Fruit fly (Drosophila melanogaster): ENCODE measurements around the gene Nepl15.

Gene Nepl15

dm6 chr3R:22781412-22781811, 15.4 kb upstream of the Nepl15 start (continued):
- TF ChIP-seq toy (GFP tag; IDR thresholded peaks at IDR 0.05) = no peak
- peak; percentile 4 for TF ChIP-seq tin (GFP tag; optimal IDR thresholded peaks at IDR 0.05)
- no peak for TF ChIP-seq CTCF (GFP tag; optimal IDR thresholded peaks at IDR 0.05)
- no peak for TF ChIP-seq CG6813 (GFP tag; optimal IDR thresholded peaks at IDR 0.05)
- no peak for TF ChIP-seq zfh2 (GFP tag; optimal IDR thresholded peaks at IDR 0.05)
- TF ChIP-seq fd96Cb (tag; optimal IDR thresholded peaks at IDR 0.05) = no peak
- no peak for TF ChIP-seq CG7839 (tag; optimal IDR thresholded peaks at IDR 0.05)
- no peak for TF ChIP-seq danr (GFP tag; IDR thresholded peaks at IDR 0.05)
- no peak for TF ChIP-seq gt (GFP tag; IDR thresholded peaks at IDR 0.05)
- no peak for TF ChIP-seq nerfin-1 (tag; optimal IDR thresholded peaks at IDR 0.05)
- TF ChIP-seq kay (GFP tag; optimal IDR thresholded peaks at IDR 0.05) = no peak
- no peak for TF ChIP-seq CG1529 (GFP tag; optimal IDR thresholded peaks at IDR 0.05)
- TF ChIP-seq CG1832 (GFP tag; optimal IDR thresholded peaks at IDR 0.05) = no peak
- no peak for TF ChIP-seq lov (optimal IDR thresholded peaks at IDR 0.05)
- peak; percentile 54; the same call in 1 of the 3 replicates for TF ChIP-seq lov (GFP tag; IDR thresholded peaks at IDR 0.05)
- TF ChIP-seq ase (GFP tag; IDR thresholded peaks at IDR 0.05) = no peak
- 0 out of 3 replicates have a peak, but pooled peaks have one; percentile 37 for TF ChIP-seq zen2 (GFP tag; IDR thresholded peaks at IDR 0.05; ENCODE audit: partially characterized antibody)
- TF ChIP-seq CG13424 (tag; optimal IDR thresholded peaks at IDR 0.05) = peak; percentile 2
- no peak for TF ChIP-seq CG7357 (GFP tag; IDR thresholded peaks at IDR 0.05)
- TF ChIP-seq MTF-1 (GFP tag; optimal IDR thresholded peaks at IDR 0.05; ENCODE audit: borderline replicate concordance) = no peak
- peak; percentile 58; the same call in 1 of the 2 replicates for TF ChIP-seq bowl (GFP tag; IDR thresholded peaks at IDR 0.05)
- no peak for TF ChIP-seq CG32767 (GFP tag; IDR thresholded peaks at IDR 0.05)
- TF ChIP-seq Nf-YC (tag; optimal IDR thresholded peaks at IDR 0.05) = peak; percentile 18
- TF ChIP-seq Dek (tag; optimal IDR thresholded peaks at IDR 0.05) = no peak
- no peak for TF ChIP-seq CG12104 (GFP tag; optimal IDR thresholded peaks at IDR 0.05)
- TF ChIP-seq Lim3 (GFP tag; IDR thresholded peaks at IDR 0.05) = no peak
- TF ChIP-seq CG1024 (GFP tag; IDR thresholded peaks at IDR 0.05) = no peak
- TF ChIP-seq Xrp1 (GFP tag; IDR thresholded peaks at IDR 0.05) = peak; percentile 32
- no peak for TF ChIP-seq wdn (GFP tag; IDR thresholded peaks at IDR 0.05)
- no peak for TF ChIP-seq Max (GFP tag; optimal IDR thresholded peaks at IDR 0.05)
- no peak for TF ChIP-seq Dp (GFP tag; optimal IDR thresholded peaks at IDR 0.05)
- no peak for TF ChIP-seq eve (GFP tag; optimal IDR thresholded peaks at IDR 0.05)
- no peak for TF ChIP-seq croc (GFP tag; conservative IDR thresholded peaks at IDR 0.05)
- TF ChIP-seq phol (tag; optimal IDR thresholded peaks at IDR 0.05) = no peak
- no peak for TF ChIP-seq MESR4 (GFP tag; optimal IDR thresholded peaks at IDR 0.05)
- TF ChIP-seq fd3F (GFP tag; optimal IDR thresholded peaks at IDR 0.05) = no peak
- TF ChIP-seq Atf6 (GFP tag; IDR thresholded peaks at IDR 0.05) = peak; percentile 68; the same call in 1 of the 2 replicates
- TF ChIP-seq CG15479 (GFP tag; optimal IDR thresholded peaks at IDR 0.05) = no peak
- peak; percentile 96 for TF ChIP-seq CG8765 (GFP tag; IDR thresholded peaks at IDR 0.05)
- peak in 1 of 2 experiments; percentile 93 for TF ChIP-seq Pdp1 (GFP tag; optimal IDR thresholded peaks at IDR 0.05)
- TF ChIP-seq Ets65A (GFP tag) = no peak
- TF ChIP-seq sisA (GFP tag; IDR thresholded peaks at IDR 0.05) = no peak
- no peak for TF ChIP-seq repo (GFP tag; optimal IDR thresholded peaks at IDR 0.05)
- no peak for TF ChIP-seq otp (GFP tag; IDR thresholded peaks at IDR 0.05)
- TF ChIP-seq pros (GFP tag; optimal IDR thresholded peaks at IDR 0.05) = peak; percentile 2
- TF ChIP-seq CG10543 (GFP tag; optimal IDR thresholded peaks at IDR 0.05) = peak; percentile 45
- TF ChIP-seq CG10147 (GFP tag; optimal IDR thresholded peaks at IDR 0.05) = peak; percentile 49
- no peak for TF ChIP-seq esg (GFP tag; conservative IDR thresholded peaks at IDR 0.05)
- TF ChIP-seq pb (GFP tag; optimal IDR thresholded peaks at IDR 0.05) = no peak
- TF ChIP-seq Mad (GFP tag; optimal IDR thresholded peaks at IDR 0.05) = no peak
- TF ChIP-seq nom (GFP tag; optimal IDR thresholded peaks at IDR 0.05) = peak; percentile 49
- TF ChIP-seq CG7963 (GFP tag; IDR thresholded peaks at IDR 0.05; ENCODE audit: partially characterized antibody) = no peak
